Worm (Caenorhabditis elegans): ENCODE results near the gene tat-4.

Gene tat-4

ce11 chrII:6269805-6270414, 25.8 kb upstream of the tat-4 start, which contains the start of gene F13H8.2 (continued):
- peak; percentile 44 for TF ChIP-seq snpc-4 (tag; optimal IDR thresholded peaks at IDR 0.05)
- TF ChIP-seq lin-14 (GFP tag; optimal IDR thresholded peaks at IDR 0.05): peak; percentile 75
- no peak for TF ChIP-seq unc-62 (GFP tag; optimal IDR thresholded peaks at IDR 0.05)
- no peak for TF ChIP-seq hpl-2 (GFP tag; optimal IDR thresholded peaks at IDR 0.05)
- TF ChIP-seq egl-27 (tag; optimal IDR thresholded peaks at IDR 0.05): no peak
- TF ChIP-seq nhr-76 (tag; optimal IDR thresholded peaks at IDR 0.05): no peak
- no peak for TF ChIP-seq sup-37 (GFP tag; optimal IDR thresholded peaks at IDR 0.05)
- TF ChIP-seq ceh-88 (GFP tag; IDR thresholded peaks at IDR 0.05): peak; percentile 81
- TF ChIP-seq nhr-19 (GFP tag; conservative IDR thresholded peaks at IDR 0.05): peak; percentile 89
- peak; percentile 82 for TF ChIP-seq dsc-1 (tag; optimal IDR thresholded peaks at IDR 0.05)
- TF ChIP-seq lin-15B (tag; optimal IDR thresholded peaks at IDR 0.05): peak; percentile 70
- TF ChIP-seq Y116A8C.19 (tag; optimal IDR thresholded peaks at IDR 0.05; ENCODE audit: borderline replicate concordance): no peak
- peak; percentile 54 for TF ChIP-seq zip-4 (GFP tag; optimal IDR thresholded peaks at IDR 0.05)
- peak; percentile 88 for TF ChIP-seq nhr-85 (tag)
- TF ChIP-seq aly-2 (tag; optimal IDR thresholded peaks at IDR 0.05): peak; percentile 63
- TF ChIP-seq nhr-20 (tag; optimal IDR thresholded peaks at IDR 0.05): peak; percentile 84
- TF ChIP-seq tlp-1 (tag; optimal IDR thresholded peaks at IDR 0.05): no peak
- TF ChIP-seq ets-5 (GFP tag; IDR thresholded peaks at IDR 0.05): no peak
- no peak for TF ChIP-seq nhr-84 (tag; optimal IDR thresholded peaks at IDR 0.05)
- peak; percentile 90 for TF ChIP-seq unc-130 (tag; optimal IDR thresholded peaks at IDR 0.05)
- peak in 2 of 6 experiments; percentile 55 for TF ChIP-seq elt-3 (tag; optimal IDR thresholded peaks at IDR 0.05)
- peak; percentile 97 to 99 for TF ChIP-seq efl-1 (optimal IDR thresholded peaks at IDR 0.05)
- peak; percentile 98 to 100 for TF ChIP-seq efl-1 (GFP tag; optimal IDR thresholded peaks at IDR 0.05 in 1 of 2)
- peak; percentile 81 for TF ChIP-seq egl-13 (tag; optimal IDR thresholded peaks at IDR 0.05)
- peak; percentile 77 for TF ChIP-seq nhr-90 (tag; optimal IDR thresholded peaks at IDR 0.05; ENCODE audit: poor library complexity)
- TF ChIP-seq ceh-82 (tag; optimal IDR thresholded peaks at IDR 0.05): peak; percentile 74 to 78 (median 75)
- peak; percentile 96 to 98 for TF ChIP-seq lin-35 (GFP tag; optimal IDR thresholded peaks at IDR 0.05)
- no peak for TF ChIP-seq mef-2 (tag; optimal IDR thresholded peaks at IDR 0.05)
- no peak for TF ChIP-seq zag-1 (tag; optimal IDR thresholded peaks at IDR 0.05)
- peak; percentile 88 for TF ChIP-seq isw-1 (GFP tag; IDR thresholded peaks at IDR 0.05)
- TF ChIP-seq rnt-1 (tag; optimal IDR thresholded peaks at IDR 0.05): peak; percentile 88
- TF ChIP-seq grh-1 (GFP tag; IDR thresholded peaks at IDR 0.05): peak; percentile 82

ce11 chrII:6267983-6268382, 23.9 kb upstream of the tat-4 start, which contains the start of gene F13H8.8:
Gene F13H8.8, minus strand, starts transcription at chrII:6268083.
- TF ChIP-seq ztf-11 (tag; optimal IDR thresholded peaks at IDR 0.05) (no peak), C16A3.4 (tag; optimal IDR thresholded peaks at IDR 0.05) (no peak), swsn-7 (tag; optimal IDR thresholded peaks at IDR 0.05) (no peak), unc-86 (tag; optimal IDR thresholded peaks at IDR 0.05) (no peak), C34B4.2 (tag; optimal IDR thresholded peaks at IDR 0.05) (no peak), nhr-85 (tag) (no peak), alr-1 (tag; optimal IDR thresholded peaks at IDR 0.05; ENCODE audit: borderline replicate concordance) (no peak), lin-35 (GFP tag; optimal IDR thresholded peaks at IDR 0.05) (no peak), ama-1 (optimal IDR thresholded peaks at IDR 0.05) (no peak), aly-2 (tag; optimal IDR thresholded peaks at IDR 0.05) (no peak), ceh-63 (GFP tag; optimal IDR thresholded peaks at IDR 0.05) (no peak), snpc-4 (tag; optimal IDR thresholded peaks at IDR 0.05) (no peak), ces-1 (GFP tag; optimal IDR thresholded peaks at IDR 0.05) (no peak), skn-1 (tag; optimal IDR thresholded peaks at IDR 0.05) (no peak), lin-39 (tag; optimal IDR thresholded peaks at IDR 0.05) (no peak), nhr-77 (tag; optimal IDR thresholded peaks at IDR 0.05) (no peak), ceh-90 (tag; optimal IDR thresholded peaks at IDR 0.05) (no peak)

Data from whole organism, L1 larva.